Worm (Caenorhabditis elegans) whole organism, late embryonic: ENCODE results near the gene F28F5.6.

ENCODE experiments used
- C08G9.2 ChIP-seq: sonication (generic microtip); optimal IDR thresholded peaks from 2 replicates; lab custom pipeline; 2016; ENCODE audit warnings: mild to moderate bottlenecking, missing genetic modification characterization, moderate library complexity, missing compliant biosample characterization
- F13H6.1 ChIP-seq: sonication (generic microtip); optimal IDR thresholded peaks from 2 replicates; lab custom pipeline; 2016; ENCODE audit warnings: missing genetic modification characterization, missing compliant biosample characterization
- K09A11.1 ChIP-seq: sonication (generic microtip); optimal IDR thresholded peaks from 2 replicates; lab custom pipeline; 2017; ENCODE audit warnings: antibody characterized with exemption, mild to moderate bottlenecking, missing genetic modification characterization, missing compliant biosample characterization; ENCODE audit not compliant: insufficient read depth
- T23F11.4 ChIP-seq: fragments of 200-800 bp; sonication (Bioruptor generic); optimal IDR thresholded peaks from 2 replicates; lab custom pipeline; 2018; ENCODE audit warnings: mild to moderate bottlenecking, missing genetic modification characterization, missing compliant biosample characterization
- Y22D7AL.16 ChIP-seq: sonication (generic microtip); optimal IDR thresholded peaks from 2 replicates; lab custom pipeline; 2016; ENCODE audit warnings: missing genetic modification characterization, missing compliant biosample characterization
- ceh-14 ChIP-seq: sonication (generic microtip); optimal IDR thresholded peaks from 2 replicates; lab custom pipeline; 2016; ENCODE audit warnings: missing genotype, missing genetic modification characterization, missing compliant biosample characterization
- ceh-18 ChIP-seq: sonication (generic microtip); optimal IDR thresholded peaks from 2 replicates; lab custom pipeline; 2016; ENCODE audit warnings: missing genetic modification characterization, missing compliant biosample characterization
- ceh-19 ChIP-seq: fragments of 200-800 bp; sonication (Bioruptor generic); optimal IDR thresholded peaks from 2 replicates; lab custom pipeline; 2018; ENCODE audit warnings: mild to moderate bottlenecking, missing genetic modification characterization, missing compliant biosample characterization
- ceh-2 ChIP-seq: sonication (generic microtip); optimal IDR thresholded peaks from 2 replicates; lab custom pipeline; 2016; ENCODE audit warnings: missing genotype, missing genetic modification characterization, missing compliant biosample characterization
- ceh-24 ChIP-seq: sonication (generic microtip); optimal IDR thresholded peaks from 2 replicates; lab custom pipeline; 2016; ENCODE audit warnings: mild to moderate bottlenecking, missing genetic modification characterization, missing compliant biosample characterization
- ceh-34 ChIP-seq: sonication (generic microtip); optimal IDR thresholded peaks from 2 replicates; lab custom pipeline; 2016; ENCODE audit warnings: mild to moderate bottlenecking, missing genetic modification characterization, missing compliant biosample characterization
- ceh-45 ChIP-seq: fragments of 200-800 bp; sonication (Bioruptor generic); IDR thresholded peaks from 2 replicates; pipeline ENCODE4 v1.3.6; 2022; ENCODE audit warnings: missing genetic modification reagents, missing genetic modification characterization, missing compliant biosample characterization
- ceh-48 ChIP-seq: sonication (generic microtip); optimal IDR thresholded peaks from 2 replicates; lab custom pipeline; 2016; ENCODE audit warnings: missing genetic modification characterization, inconsistent platforms, missing compliant biosample characterization
- ceh-6 ChIP-seq: fragments of 200-800 bp; sonication (Bioruptor generic); optimal IDR thresholded peaks from 2 replicates; lab custom pipeline; 2018; ENCODE audit warnings: mild to moderate bottlenecking, missing genetic modification characterization, missing compliant biosample characterization
- ceh-9 ChIP-seq: sonication (generic microtip); optimal IDR thresholded peaks from 2 replicates; lab custom pipeline; 2016; ENCODE audit warnings: mild to moderate bottlenecking, missing genetic modification characterization, inconsistent platforms, missing compliant biosample characterization
- che-1 ChIP-seq: sonication (generic microtip); optimal IDR thresholded peaks from 2 replicates; lab custom pipeline; 2016; ENCODE audit warnings: mild to moderate bottlenecking, missing genetic modification characterization, missing compliant biosample characterization
- dmd-4 ChIP-seq: sonication (generic microtip); optimal IDR thresholded peaks from 2 replicates; lab custom pipeline; 2016; ENCODE audit warnings: borderline replicate concordance, missing genetic modification characterization, missing compliant biosample characterization
- dve-1 ChIP-seq: sonication (generic microtip); optimal IDR thresholded peaks from 2 replicates; lab custom pipeline; 2017; ENCODE audit warnings: antibody characterized with exemption, mild to moderate bottlenecking, missing genetic modification characterization, missing compliant biosample characterization
- elt-2 ChIP-seq: sonication (generic microtip); optimal IDR thresholded peaks from 2 replicates; lab custom pipeline; 2016; ENCODE audit warnings: missing genetic modification reagents, missing genetic modification characterization, missing compliant biosample characterization
- ets-4 ChIP-seq: sonication (generic microtip); optimal IDR thresholded peaks from 2 replicates; lab custom pipeline; 2016; ENCODE audit warnings: missing genetic modification characterization, missing compliant biosample characterization
- gmeb-2 ChIP-seq: sonication (generic microtip); optimal IDR thresholded peaks from 2 replicates; lab custom pipeline; 2016; ENCODE audit warnings: missing genetic modification characterization, inconsistent platforms, missing compliant biosample characterization
- hlh-30 ChIP-seq: sonication (generic microtip); optimal IDR thresholded peaks from 2 replicates; lab custom pipeline; 2017; ENCODE audit warnings: antibody characterized with exemption, missing genetic modification characterization, missing compliant biosample characterization; ENCODE audit not compliant: insufficient read depth
- hlh-6 ChIP-seq: sonication (generic microtip); optimal IDR thresholded peaks from 2 replicates; lab custom pipeline; 2016; ENCODE audit warnings: missing genotype, missing genetic modification characterization, missing compliant biosample characterization
- madf-2 ChIP-seq: sonication (generic microtip); optimal IDR thresholded peaks from 2 replicates; lab custom pipeline; 2017; ENCODE audit warnings: missing genetic modification characterization, missing compliant biosample characterization
- mec-3 ChIP-seq: sonication (generic microtip); optimal IDR thresholded peaks from 2 replicates; lab custom pipeline; 2016; ENCODE audit warnings: borderline replicate concordance, missing genetic modification characterization, missing compliant biosample characterization
- nfya-1 ChIP-seq: sonication (generic microtip); optimal IDR thresholded peaks from 2 replicates; lab custom pipeline; 2017; ENCODE audit warnings: missing genetic modification characterization, mild to moderate bottlenecking, missing compliant biosample characterization, antibody characterized with exemption, moderate library complexity
- nhr-232 ChIP-seq: sonication (generic microtip); optimal IDR thresholded peaks from 2 replicates; lab custom pipeline; 2016; ENCODE audit warnings: missing genetic modification characterization, missing compliant biosample characterization
- odd-2 ChIP-seq: sonication (generic microtip); optimal IDR thresholded peaks from 2 replicates; lab custom pipeline; 2017; ENCODE audit warnings: antibody characterized with exemption, mild to moderate bottlenecking, missing genetic modification characterization, missing compliant biosample characterization
- pat-9 ChIP-seq: fragments of 200-800 bp; sonication (Bioruptor generic); optimal IDR thresholded peaks from 2 replicates; lab custom pipeline; 2018; ENCODE audit warnings: mild to moderate bottlenecking, missing genetic modification characterization, moderate library complexity, missing compliant biosample characterization
- pha-4 ChIP-seq: fragments of 150-350 bp; optimal IDR thresholded peaks from 2 replicates; lab custom pipeline; 2018; ENCODE audit warnings: missing biosample characterization, missing genetic modification reagents, missing genetic modification characterization
- pros-1 ChIP-seq: fragments of 150-350 bp; optimal IDR thresholded peaks from 2 replicates; lab custom pipeline; 2014; ENCODE audit warnings: missing biosample characterization, missing genetic modification reagents, missing genetic modification characterization
- rnt-1 ChIP-seq: sonication (generic microtip); optimal IDR thresholded peaks from 2 replicates; lab custom pipeline; 2016; ENCODE audit warnings: missing genetic modification characterization, missing compliant biosample characterization
- sox-4 ChIP-seq: sonication (generic microtip); optimal IDR thresholded peaks from 2 replicates; lab custom pipeline; 2017; ENCODE audit warnings: mild to moderate bottlenecking, missing genetic modification characterization, inconsistent platforms, missing compliant biosample characterization
- tbx-2 ChIP-seq: sonication (generic microtip); optimal IDR thresholded peaks from 2 replicates; lab custom pipeline; 2016; ENCODE audit warnings: missing genetic modification characterization, missing compliant biosample characterization
- unc-42 ChIP-seq: sonication (generic microtip); optimal IDR thresholded peaks from 2 replicates; lab custom pipeline; 2016; ENCODE audit warnings: missing genotype, missing genetic modification characterization, missing compliant biosample characterization
- unc-55 ChIP-seq: sonication (generic microtip); optimal IDR thresholded peaks from 2 replicates; lab custom pipeline; 2017; ENCODE audit warnings: missing biosample characterization, missing genetic modification reagents, missing genetic modification characterization
- unc-86 ChIP-seq: sonication (generic microtip); optimal IDR thresholded peaks from 2 replicates; lab custom pipeline; 2016; ENCODE audit warnings: missing genetic modification characterization, missing compliant biosample characterization
- ztf-16 ChIP-seq: sonication (generic microtip); optimal IDR thresholded peaks from 2 replicates; lab custom pipeline; 2017; ENCODE audit warnings: missing genetic modification characterization, missing compliant biosample characterization

F28F5.6 gene

DNA sequence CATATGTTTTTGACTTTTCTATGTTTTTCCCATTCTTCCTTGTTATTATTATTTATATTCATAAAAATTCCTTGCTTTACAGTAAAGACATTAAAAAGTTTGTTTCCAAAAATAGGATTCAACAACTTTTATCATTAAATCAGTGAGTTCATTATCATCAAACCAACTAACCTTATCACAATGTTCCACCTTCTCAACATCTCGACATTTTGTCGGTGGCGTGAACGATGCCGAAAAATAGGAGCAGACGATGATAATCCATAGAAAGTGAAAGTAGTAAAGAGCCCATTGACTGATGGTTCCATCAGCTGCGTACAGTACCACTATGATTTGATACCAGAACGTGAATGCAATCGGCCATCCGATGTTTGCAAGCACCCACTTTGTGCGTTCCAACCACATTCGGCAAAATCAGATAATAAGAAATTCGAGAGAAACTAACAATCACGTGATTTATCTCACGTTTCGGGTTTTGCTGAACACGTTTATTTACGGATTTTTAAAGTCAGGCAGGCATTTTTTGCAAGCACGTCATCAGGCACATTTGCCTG is 29.6 kb upstream of the F28F5.6 start, which contains the start of gene dhhc-5:
Gene dhhc-5, minus strand, starts transcription at position 406 of the 551 bp plus-strand sequence.
- TF ChIP-seq madf-2 (tag; lab: Kevin White, UChicago) (no peak), hlh-30 (peak; percentile 0)

DNA sequence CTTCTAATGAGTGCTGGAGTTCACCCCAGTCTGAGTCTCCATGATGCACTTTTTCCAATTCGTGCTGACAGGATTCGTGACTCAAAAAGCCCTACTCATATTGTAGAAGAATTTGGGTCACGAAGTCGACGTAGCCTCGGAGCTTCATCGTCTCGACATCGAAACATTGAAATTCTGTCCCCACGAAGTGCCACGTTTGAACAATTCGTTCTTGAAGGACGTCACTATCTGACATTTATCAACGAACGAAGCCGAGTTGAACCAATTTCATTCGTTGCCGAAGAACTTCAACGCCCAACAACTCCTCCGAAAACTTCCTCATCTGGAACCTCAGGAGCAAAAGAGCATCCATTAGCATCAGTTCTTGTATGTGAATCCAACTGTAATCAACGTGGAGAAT is 19.9 kb upstream of the F28F5.6 start:
- no peak for TF ChIP-seq ztf-16 (tag; lab: Kevin White, UChicago)
- no peak for TF ChIP-seq ceh-24

DNA sequence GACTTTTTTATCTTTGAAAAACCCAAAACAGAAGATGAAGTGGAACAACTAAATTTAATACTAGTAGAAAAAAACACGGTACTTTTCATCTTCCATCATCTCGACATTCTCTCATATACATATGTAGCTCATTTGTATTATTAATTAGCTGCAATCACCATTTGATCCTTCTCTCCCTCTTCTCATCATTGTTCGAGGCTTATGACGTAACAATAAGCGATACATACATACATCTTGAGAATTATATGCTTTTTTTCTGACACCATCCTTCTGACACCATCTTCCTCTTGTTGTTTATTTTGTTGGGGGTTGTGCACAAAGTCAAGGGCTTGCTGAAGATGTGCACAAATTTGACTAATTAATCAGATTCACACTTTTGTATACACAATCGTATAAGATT is 18.1 kb upstream of the F28F5.6 start:
- TF ChIP-seq rnt-1 (tag; lab: Kevin White, UChicago): no peak
- no peak for TF ChIP-seq K09A11.1
- TF ChIP-seq C08G9.2 (tag; lab: Kevin White, UChicago): no peak
- TF ChIP-seq F13H6.1 (tag; lab: Kevin White, UChicago): no peak
- no peak for TF ChIP-seq ceh-14
- TF ChIP-seq Y22D7AL.16 (tag; lab: Kevin White, UChicago): no peak
- TF ChIP-seq dmd-4 (tag; lab: Kevin White, UChicago): no peak
- no peak for TF ChIP-seq nfya-1 (tag; lab: Kevin White, UChicago)
- TF ChIP-seq che-1 (tag; lab: Kevin White, UChicago): no peak
- no peak for TF ChIP-seq unc-55 (GFP tag; lab: Kevin White, UChicago)
- TF ChIP-seq ceh-19 (GFP tag; lab: Kevin White, UChicago): no peak
- TF ChIP-seq tbx-2 (tag; lab: Kevin White, UChicago): no peak
- no peak for TF ChIP-seq nhr-232
- no peak for TF ChIP-seq ceh-45 (GFP tag; lab: Robert Waterston, UW)
- TF ChIP-seq ets-4 (tag; lab: Kevin White, UChicago): no peak
- TF ChIP-seq pros-1 (tag; lab: Kevin White, UChicago): no peak
- no peak for TF ChIP-seq ceh-2 (tag; lab: Kevin White, UChicago)
- no peak for TF ChIP-seq dve-1 (tag; lab: Kevin White, UChicago)
- no peak for TF ChIP-seq pat-9
- TF ChIP-seq, all 69 proteins: peak for 0

DNA sequence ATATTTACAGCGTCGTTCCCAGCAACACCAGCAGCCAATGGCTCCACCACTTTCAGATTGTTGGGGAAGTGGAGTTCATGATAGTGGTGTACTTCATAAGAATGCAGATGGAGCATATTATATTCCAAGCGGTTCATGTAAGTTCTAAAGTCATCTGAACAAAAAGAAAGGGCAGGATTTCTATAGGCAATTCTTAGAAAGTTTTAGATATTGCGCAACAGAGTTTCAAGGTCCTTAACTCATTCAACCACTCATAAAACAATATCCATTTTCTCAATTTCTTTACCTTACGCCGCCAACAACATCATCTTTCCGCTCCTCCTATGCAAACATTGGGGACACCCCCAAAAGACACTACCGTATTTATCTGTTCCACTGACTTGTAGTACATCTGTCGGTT is 12.1 kb upstream of the F28F5.6 start:
- TF ChIP-seq F13H6.1 (tag; lab: Kevin White, UChicago): no peak
- no peak for TF ChIP-seq sox-4
- TF ChIP-seq ceh-34: peak; percentile 7

DNA sequence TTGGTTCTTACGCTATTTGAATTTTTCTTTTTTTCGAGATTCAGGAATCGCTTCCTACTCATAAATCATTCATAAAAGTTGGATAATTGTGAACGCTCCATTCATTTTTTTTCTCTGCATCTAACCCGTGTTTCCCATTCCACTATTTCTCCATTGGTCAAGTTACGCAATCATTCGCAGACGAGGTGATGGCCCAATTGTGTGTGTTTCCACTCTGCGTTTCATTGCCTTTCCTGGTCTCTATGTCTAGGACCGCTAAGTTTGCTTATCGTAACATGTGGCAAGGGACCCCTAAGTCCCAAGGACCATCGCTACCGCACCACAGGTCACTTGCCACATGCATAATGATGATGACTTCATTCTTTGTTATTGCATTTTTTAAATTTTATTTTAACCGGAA is 7.0 kb upstream of the F28F5.6 start:
- TF ChIP-seq hlh-30 (peak; percentile 24), C08G9.2 (tag; lab: Kevin White, UChicago) (no peak), unc-86 (tag; lab: Kevin White, UChicago) (no peak), ceh-18 (no peak), gmeb-2 (no peak), pat-9 (no peak), hlh-6 (tag; lab: Kevin White, UChicago) (no peak), ceh-6 (GFP tag; lab: Kevin White, UChicago) (no peak), odd-2 (tag; lab: Kevin White, UChicago) (no peak), elt-2 (tag; lab: Kevin White, UChicago) (peak; percentile 50), nfya-1 (tag; lab: Kevin White, UChicago) (no peak), mec-3 (no peak)
- TF ChIP-seq, all 69 proteins: peak for 2

DNA sequence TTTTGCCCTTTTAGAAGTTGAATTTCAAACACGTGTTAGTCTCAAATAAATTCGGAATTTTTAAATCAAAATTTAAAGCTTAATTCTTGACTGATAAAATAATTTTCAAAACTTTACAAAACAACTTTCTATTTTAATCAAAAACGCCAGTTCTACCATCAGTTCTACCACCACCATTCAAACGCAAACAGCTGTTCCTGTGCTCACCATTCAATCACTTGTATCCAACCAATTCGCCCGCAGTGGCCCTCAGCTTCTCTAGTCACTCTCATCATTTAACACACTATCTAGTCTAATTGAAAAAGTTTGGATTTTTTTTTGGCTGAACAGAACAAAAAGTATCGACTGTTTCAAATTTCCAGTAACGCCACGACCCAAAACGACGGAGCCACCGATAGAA is 3.6 kb upstream of the F28F5.6 start:
- TF ChIP-seq ceh-24: no peak
- TF ChIP-seq nhr-232: no peak
- no peak for TF ChIP-seq ceh-18
- TF ChIP-seq unc-42 (tag; lab: Kevin White, UChicago): no peak
- TF ChIP-seq ceh-48 (tag; lab: Kevin White, UChicago): no peak
- TF ChIP-seq pha-4 (tag; lab: Kevin White, UChicago): no peak
- TF ChIP-seq gmeb-2: no peak
- no peak for TF ChIP-seq ets-4 (tag; lab: Kevin White, UChicago)
- no peak for TF ChIP-seq ceh-9 (tag; lab: Kevin White, UChicago)
- no peak for TF ChIP-seq T23F11.4 (GFP tag; lab: Kevin White, UChicago)
- no peak for TF ChIP-seq ceh-45 (GFP tag; lab: Robert Waterston, UW)
- no peak for TF ChIP-seq ztf-16 (tag; lab: Kevin White, UChicago)
- TF ChIP-seq dmd-4 (tag; lab: Kevin White, UChicago): no peak
